Worm (Caenorhabditis elegans) whole organism, late embryonic: ENCODE data around the gene C04A11.5.

Experiments
- C08G9.2 ChIP-seq: sonication (generic microtip); optimal IDR thresholded peaks from 2 replicates; lab custom pipeline; 2016; ENCODE audit warnings: mild to moderate bottlenecking, missing genetic modification characterization, moderate library complexity, missing compliant biosample characterization
- F13H6.1 ChIP-seq: sonication (generic microtip); optimal IDR thresholded peaks from 2 replicates; lab custom pipeline; 2016; ENCODE audit warnings: missing genetic modification characterization, missing compliant biosample characterization
- K09A11.1 ChIP-seq: sonication (generic microtip); optimal IDR thresholded peaks from 2 replicates; lab custom pipeline; 2017; ENCODE audit warnings: antibody characterized with exemption, mild to moderate bottlenecking, missing genetic modification characterization, missing compliant biosample characterization; ENCODE audit not compliant: insufficient read depth
- T23F11.4 ChIP-seq: fragments of 200-800 bp; sonication (Bioruptor generic); optimal IDR thresholded peaks from 2 replicates; lab custom pipeline; 2018; ENCODE audit warnings: mild to moderate bottlenecking, missing genetic modification characterization, missing compliant biosample characterization
- Y22D7AL.16 ChIP-seq: sonication (generic microtip); optimal IDR thresholded peaks from 2 replicates; lab custom pipeline; 2016; ENCODE audit warnings: missing genetic modification characterization, missing compliant biosample characterization
- ceh-14 ChIP-seq: sonication (generic microtip); optimal IDR thresholded peaks from 2 replicates; lab custom pipeline; 2016; ENCODE audit warnings: missing genotype, missing genetic modification characterization, missing compliant biosample characterization
- ceh-18 ChIP-seq: sonication (generic microtip); optimal IDR thresholded peaks from 2 replicates; lab custom pipeline; 2016; ENCODE audit warnings: missing genetic modification characterization, missing compliant biosample characterization
- ceh-19 ChIP-seq: fragments of 200-800 bp; sonication (Bioruptor generic); optimal IDR thresholded peaks from 2 replicates; lab custom pipeline; 2018; ENCODE audit warnings: mild to moderate bottlenecking, missing genetic modification characterization, missing compliant biosample characterization
- ceh-22 ChIP-seq: sonication (generic microtip); optimal IDR thresholded peaks from 2 replicates; lab custom pipeline; 2017; ENCODE audit warnings: missing biosample characterization, missing genetic modification characterization
- ceh-24 ChIP-seq: sonication (generic microtip); optimal IDR thresholded peaks from 2 replicates; lab custom pipeline; 2016; ENCODE audit warnings: mild to moderate bottlenecking, missing genetic modification characterization, missing compliant biosample characterization
- ceh-30 ChIP-seq: fragments of 150-350 bp; optimal IDR thresholded peaks from 2 replicates; lab custom pipeline; 2014; ENCODE audit warnings: missing biosample characterization, missing genetic modification characterization
- ceh-31 ChIP-seq: sonication (generic microtip); optimal IDR thresholded peaks from 2 replicates; lab custom pipeline; 2016; ENCODE audit warnings: missing genetic modification characterization, missing compliant biosample characterization
- ceh-34 ChIP-seq: sonication (generic microtip); optimal IDR thresholded peaks from 2 replicates; lab custom pipeline; 2016; ENCODE audit warnings: mild to moderate bottlenecking, missing genetic modification characterization, missing compliant biosample characterization
- ceh-45 ChIP-seq: fragments of 200-800 bp; sonication (Bioruptor generic); IDR thresholded peaks from 2 replicates; pipeline ENCODE4 v1.3.6; 2022; ENCODE audit warnings: missing genetic modification reagents, missing genetic modification characterization, missing compliant biosample characterization
- ceh-6 ChIP-seq: fragments of 200-800 bp; sonication (Bioruptor generic); optimal IDR thresholded peaks from 2 replicates; lab custom pipeline; 2018; ENCODE audit warnings: mild to moderate bottlenecking, missing genetic modification characterization, missing compliant biosample characterization
- ceh-9 ChIP-seq: sonication (generic microtip); optimal IDR thresholded peaks from 2 replicates; lab custom pipeline; 2016; ENCODE audit warnings: mild to moderate bottlenecking, missing genetic modification characterization, inconsistent platforms, missing compliant biosample characterization
- dve-1 ChIP-seq: sonication (generic microtip); optimal IDR thresholded peaks from 2 replicates; lab custom pipeline; 2017; ENCODE audit warnings: antibody characterized with exemption, mild to moderate bottlenecking, missing genetic modification characterization, missing compliant biosample characterization
- ets-4 ChIP-seq: sonication (generic microtip); optimal IDR thresholded peaks from 2 replicates; lab custom pipeline; 2016; ENCODE audit warnings: missing genetic modification characterization, missing compliant biosample characterization
- eyg-1 ChIP-seq: sonication (generic microtip); optimal IDR thresholded peaks from 2 replicates; lab custom pipeline; 2016; ENCODE audit warnings: missing genotype, missing genetic modification characterization, missing compliant biosample characterization
- fax-1 ChIP-seq: sonication (generic microtip); optimal IDR thresholded peaks from 2 replicates; lab custom pipeline; 2016; ENCODE audit warnings: missing genotype, missing genetic modification characterization, missing compliant biosample characterization
- fkh-10 ChIP-seq: fragments of 150-350 bp; optimal IDR thresholded peaks from 2 replicates; lab custom pipeline; 2014; ENCODE audit warnings: missing biosample characterization, missing genetic modification reagents, missing genetic modification characterization
- hlh-13 ChIP-seq: fragments of 200-800 bp; sonication (Bioruptor generic); optimal IDR thresholded peaks from 2 replicates; lab custom pipeline; 2018; ENCODE audit warnings: mild to moderate bottlenecking, missing genetic modification characterization, missing compliant biosample characterization
- hlh-15 ChIP-seq: sonication (generic microtip); optimal IDR thresholded peaks from 2 replicates; lab custom pipeline; 2016; ENCODE audit warnings: missing genetic modification characterization, missing compliant biosample characterization
- hlh-30 ChIP-seq: sonication (generic microtip); optimal IDR thresholded peaks from 2 replicates; lab custom pipeline; 2017; ENCODE audit warnings: antibody characterized with exemption, missing genetic modification characterization, missing compliant biosample characterization; ENCODE audit not compliant: insufficient read depth
- hlh-6 ChIP-seq: sonication (generic microtip); optimal IDR thresholded peaks from 2 replicates; lab custom pipeline; 2016; ENCODE audit warnings: missing genotype, missing genetic modification characterization, missing compliant biosample characterization
- lim-6 ChIP-seq: sonication (generic microtip); optimal IDR thresholded peaks from 2 replicates; lab custom pipeline; 2016; ENCODE audit warnings: missing genetic modification characterization, missing compliant biosample characterization
- lin-11 ChIP-seq: fragments of 200-800 bp; sonication (Bioruptor generic); optimal IDR thresholded peaks from 2 replicates; lab custom pipeline; 2018; ENCODE audit warnings: mild to moderate bottlenecking, missing genetic modification characterization, missing compliant biosample characterization
- madf-2 ChIP-seq: sonication (generic microtip); optimal IDR thresholded peaks from 2 replicates; lab custom pipeline; 2017; ENCODE audit warnings: missing genetic modification characterization, missing compliant biosample characterization
- mec-3 ChIP-seq: sonication (generic microtip); optimal IDR thresholded peaks from 2 replicates; lab custom pipeline; 2016; ENCODE audit warnings: borderline replicate concordance, missing genetic modification characterization, missing compliant biosample characterization
- nhr-11 ChIP-seq: fragments of 150-350 bp; optimal IDR thresholded peaks from 2 replicates; lab custom pipeline; 2014; ENCODE audit warnings: missing biosample characterization, missing genetic modification characterization
- nhr-232 ChIP-seq: sonication (generic microtip); optimal IDR thresholded peaks from 2 replicates; lab custom pipeline; 2016; ENCODE audit warnings: missing genetic modification characterization, missing compliant biosample characterization
- pha-2 ChIP-seq: sonication (generic microtip); optimal IDR thresholded peaks from 2 replicates; lab custom pipeline; 2017; ENCODE audit warnings: mild to moderate bottlenecking, missing genetic modification characterization, missing compliant biosample characterization
- pha-4 ChIP-seq: fragments of 150-350 bp; optimal IDR thresholded peaks from 2 replicates; lab custom pipeline; 2018; ENCODE audit warnings: missing biosample characterization, missing genetic modification reagents, missing genetic modification characterization
- pros-1 ChIP-seq: fragments of 150-350 bp; optimal IDR thresholded peaks from 2 replicates; lab custom pipeline; 2014; ENCODE audit warnings: missing biosample characterization, missing genetic modification reagents, missing genetic modification characterization
- ref-2 ChIP-seq: sonication (generic microtip); optimal IDR thresholded peaks from 2 replicates; lab custom pipeline; 2016; ENCODE audit warnings: missing genetic modification characterization, missing compliant biosample characterization
- rnt-1 ChIP-seq: sonication (generic microtip); optimal IDR thresholded peaks from 2 replicates; lab custom pipeline; 2016; ENCODE audit warnings: missing genetic modification characterization, missing compliant biosample characterization
- sdc-2 ChIP-seq: sonication (generic microtip); optimal IDR thresholded peaks from 2 replicates; lab custom pipeline; 2016; ENCODE audit warnings: missing genotype, missing genetic modification characterization, missing compliant biosample characterization
- sox-2 ChIP-seq: fragments of 200-800 bp; sonication (Bioruptor generic); IDR thresholded peaks from 2 replicates; pipeline ENCODE4 v1.3.6; 2022; ENCODE audit warnings: missing genetic modification reagents, missing genetic modification characterization, missing compliant biosample characterization
- sox-4 ChIP-seq: sonication (generic microtip); optimal IDR thresholded peaks from 2 replicates; lab custom pipeline; 2017; ENCODE audit warnings: mild to moderate bottlenecking, missing genetic modification characterization, inconsistent platforms, missing compliant biosample characterization
- syd-9 ChIP-seq: sonication (generic microtip); optimal IDR thresholded peaks from 2 replicates; lab custom pipeline; 2016; ENCODE audit warnings: mild to moderate bottlenecking, missing genetic modification characterization, moderate library complexity, missing compliant biosample characterization
- tbx-2 ChIP-seq: sonication (generic microtip); optimal IDR thresholded peaks from 2 replicates; lab custom pipeline; 2016; ENCODE audit warnings: missing genetic modification characterization, missing compliant biosample characterization
- ztf-16 ChIP-seq: sonication (generic microtip); optimal IDR thresholded peaks from 2 replicates; lab custom pipeline; 2017; ENCODE audit warnings: missing genetic modification characterization, missing compliant biosample characterization

C04A11.5 gene

ce11 chrX:13675444-13675843, 11.1 kb downstream of the C04A11.5 start (continued):
- TF ChIP-seq lim-6 (tag; lab: Kevin White, UChicago): no peak
- TF ChIP-seq madf-2 (tag; lab: Kevin White, UChicago): no peak
- peak; percentile 53 for TF ChIP-seq ceh-31
- TF ChIP-seq dve-1 (tag; lab: Kevin White, UChicago): no peak
- TF ChIP-seq ceh-24 (tag; lab: Kevin White, UChicago): no peak
- peak; percentile 17 for TF ChIP-seq fax-1 (tag; lab: Kevin White, UChicago)
- TF ChIP-seq lin-11 (tag; lab: Kevin White, UChicago): no peak
- peak; percentile 56 for TF ChIP-seq ref-2 (tag; lab: Kevin White, UChicago)
- TF ChIP-seq F13H6.1 (tag; lab: Kevin White, UChicago): no peak
- peak; percentile 23 for TF ChIP-seq C08G9.2 (tag; lab: Kevin White, UChicago)
- no peak for TF ChIP-seq Y22D7AL.16
- no peak for TF ChIP-seq ceh-19 (GFP tag; lab: Kevin White, UChicago)
- no peak for TF ChIP-seq rnt-1 (tag; lab: Kevin White, UChicago)
- no peak for TF ChIP-seq ceh-22 (tag; lab: Kevin White, UChicago)
- TF ChIP-seq hlh-30: peak; percentile 25
- TF ChIP-seq syd-9: no peak
- TF ChIP-seq nhr-232: no peak
- TF ChIP-seq ceh-6 (GFP tag; lab: Kevin White, UChicago): no peak
- peak; percentile 43 for TF ChIP-seq ceh-18 (tag; lab: Kevin White, UChicago)
- TF ChIP-seq ets-4: no peak
- TF ChIP-seq mec-3 (tag; lab: Kevin White, UChicago): no peak
- TF ChIP-seq T23F11.4 (GFP tag; lab: Kevin White, UChicago): peak; percentile 46
- TF ChIP-seq ceh-45 (GFP tag; lab: Robert Waterston, UW): no peak
- no peak for TF ChIP-seq pha-4
- TF ChIP-seq sox-4 (tag; lab: Kevin White, UChicago): no peak
- TF ChIP-seq ceh-30 (tag; lab: Kevin White, UChicago): no peak
- no peak for TF ChIP-seq nhr-11 (tag; lab: Kevin White, UChicago)
- TF ChIP-seq sox-2: no peak
- TF ChIP-seq ztf-16: peak; percentile 50
- TF ChIP-seq pha-2 (tag; lab: Kevin White, UChicago): peak; percentile 20
- TF ChIP-seq tbx-2 (tag; lab: Kevin White, UChicago): peak; percentile 42
- TF ChIP-seq hlh-6: no peak
- TF ChIP-seq sdc-2: peak; percentile 41

- TF ChIP-seq madf-2 (tag; lab: Kevin White, UChicago) (no peak), syd-9 (no peak), hlh-13 (GFP tag; lab: Kevin White, UChicago) (no peak), eyg-1 (tag; lab: Kevin White, UChicago) (no peak), ceh-19 (GFP tag; lab: Kevin White, UChicago) (no peak), ceh-24 (tag; lab: Kevin White, UChicago) (no peak), ceh-14 (tag; lab: Kevin White, UChicago) (no peak), K09A11.1 (tag; lab: Kevin White, UChicago) (no peak), dve-1 (tag; lab: Kevin White, UChicago) (no peak), ceh-22 (tag; lab: Kevin White, UChicago) (no peak), sox-4 (tag; lab: Kevin White, UChicago) (no peak), ceh-34 (tag; lab: Kevin White, UChicago) (no peak), fkh-10 (GFP tag; lab: Kevin White, UChicago) (no peak), hlh-6 (no peak), pros-1 (tag; lab: Kevin White, UChicago) (no peak), lin-11 (tag; lab: Kevin White, UChicago) (no peak), rnt-1 (tag; lab: Kevin White, UChicago) (no peak), hlh-15 (tag; lab: Kevin White, UChicago) (no peak), ceh-9 (no peak)
- TF ChIP-seq, all 69 proteins: peak for 0
These were observed 12.5 kb downstream of the C04A11.5 start, which contains the start of gene gck-4 for ce11 chrX:13676892-13677291. Gene gck-4 (plus strand): TSS chrX:13677192.
